Fruit fly (Drosophila melanogaster) whole organism, embryonic: ENCODE data around the gene Alp13.

Source experiments
- Atf3 ChIP-seq: fragments of 200-800 bp; sonication (Bioruptor generic); optimal IDR thresholded peaks from 3 replicates; lab custom pipeline; 2016; ENCODE audit warnings: missing biosample characterization, missing genetic modification characterization
- CG10267 ChIP-seq: fragments of 200-800 bp; sonication (Bioruptor generic); optimal IDR thresholded peaks from 2 replicates; lab custom pipeline; 2018; ENCODE audit warnings: missing biosample characterization, mild to moderate bottlenecking, missing genetic modification characterization, moderate library complexity
- CG11560 ChIP-seq: fragments of 200-800 bp; sonication (Bioruptor generic); IDR thresholded peaks from 3 replicates; pipeline ENCODE4 v1.3.6; 2022; ENCODE audit warnings: missing biosample characterization, missing genetic modification characterization
- CG12071 ChIP-seq: fragments of 200-800 bp; sonication (Bioruptor generic); optimal IDR thresholded peaks from 3 replicates; lab custom pipeline; 2018; ENCODE audit warnings: missing biosample characterization, mild to moderate bottlenecking, missing genetic modification characterization
- CG13287 ChIP-seq: fragments of 200-800 bp; sonication (Bioruptor generic); IDR thresholded peaks from 2 replicates; pipeline ENCODE4 v1.3.6; 2022; ENCODE audit warnings: missing biosample characterization, missing genetic modification characterization; ENCODE audit not compliant: partially characterized antibody
- CG13775 ChIP-seq: fragments of 200-800 bp; sonication (Bioruptor generic); optimal IDR thresholded peaks from 3 replicates; lab custom pipeline; 2017; ENCODE audit warnings: missing biosample characterization, mild to moderate bottlenecking, missing genetic modification characterization
- CG14441 ChIP-seq: fragments of 200-800 bp; sonication (Bioruptor generic); IDR thresholded peaks from 2 replicates; pipeline ENCODE4 v1.3.6; 2022; ENCODE audit warnings: missing biosample characterization, missing genetic modification characterization
- CG15011 ChIP-seq: fragments of 200-800 bp; sonication (Bioruptor generic); optimal IDR thresholded peaks from 3 replicates; lab custom pipeline; 2018; ENCODE audit warnings: missing biosample characterization, mild to moderate bottlenecking, missing genetic modification characterization
- CG1529 ChIP-seq: fragments of 200-800 bp; sonication (Bioruptor generic); optimal IDR thresholded peaks from 3 replicates; lab custom pipeline; 2018; ENCODE audit warnings: missing biosample characterization, missing genetic modification characterization
- CG17359 ChIP-seq: fragments of 200-800 bp; sonication (Bioruptor generic); optimal IDR thresholded peaks from 3 replicates; lab custom pipeline; 2018; ENCODE audit warnings: missing biosample characterization, mild to moderate bottlenecking, missing genetic modification characterization, moderate library complexity
- CG17568 ChIP-seq: fragments of 200-800 bp; sonication (Bioruptor generic); optimal IDR thresholded peaks from 2 replicates; lab custom pipeline; 2018; ENCODE audit warnings: missing biosample characterization, mild to moderate bottlenecking, missing genetic modification characterization, moderate library complexity
- CG18476 ChIP-seq: fragments of 200-800 bp; sonication (Bioruptor generic); optimal IDR thresholded peaks from 2 replicates; lab custom pipeline; 2016; ENCODE audit warnings: missing biosample characterization, mild to moderate bottlenecking, missing genetic modification characterization
- CG30431 ChIP-seq: fragments of 200-800 bp; sonication (Bioruptor generic); optimal IDR thresholded peaks from 2 replicates; lab custom pipeline; 2017; ENCODE audit warnings: missing biosample characterization, missing genetic modification characterization
- CG6654 ChIP-seq: fragments of 200-800 bp; sonication (Bioruptor generic); optimal IDR thresholded peaks from 2 replicates; lab custom pipeline; 2017; ENCODE audit warnings: missing biosample characterization, mild to moderate bottlenecking, missing genetic modification characterization
- CG6689 ChIP-seq: fragments of 200-800 bp; sonication (Bioruptor generic); IDR thresholded peaks from 2 replicates; pipeline ENCODE4 v1.3.6; 2022; ENCODE audit warnings: missing biosample characterization, missing genetic modification characterization
- CG6813 ChIP-seq: fragments of 200-800 bp; sonication (Bioruptor generic); optimal IDR thresholded peaks from 2 replicates; lab custom pipeline; 2017; ENCODE audit warnings: missing biosample characterization, missing genetic modification characterization, mild to moderate bottlenecking, moderate library complexity, missing genetic modification reagents
- CG8388 ChIP-seq: fragments of 200-800 bp; sonication (Bioruptor generic); optimal IDR thresholded peaks from 2 replicates; lab custom pipeline; 2019; ENCODE audit warnings: missing biosample characterization, mild to moderate bottlenecking, missing genetic modification characterization, moderate library complexity
- D19A ChIP-seq: fragments of 200-800 bp; optimal IDR thresholded peaks from 3 replicates; lab custom pipeline; 2019; ENCODE audit warnings: missing biosample characterization, mild to moderate bottlenecking, missing genetic modification characterization, moderate library complexity
- Dad ChIP-seq: fragments of 200-800 bp; sonication (Bioruptor generic); optimal IDR thresholded peaks from 3 replicates; lab custom pipeline; 2016; ENCODE audit warnings: missing biosample characterization, missing genetic modification characterization
- Dbx ChIP-seq: fragments of 200-800 bp; sonication (Bioruptor generic); IDR thresholded peaks from 3 replicates; pipeline ENCODE4 v1.3.6; 2022; ENCODE audit warnings: missing biosample characterization, missing genetic modification characterization
- Dek ChIP-seq: fragments of 200-800 bp; sonication (Bioruptor generic); optimal IDR thresholded peaks from 3 replicates; lab custom pipeline; 2019; ENCODE audit warnings: missing biosample characterization, mild to moderate bottlenecking, missing genetic modification characterization, moderate library complexity
- Ets65A ChIP-seq: fragments of 200-800 bp; sonication (Bioruptor generic); peaks from one replicate; lab custom pipeline; 2016; ENCODE audit warnings: missing biosample characterization, missing genetic modification characterization
- MBD-R2 ChIP-seq: fragments of 200-800 bp; sonication (Bioruptor generic); IDR thresholded peaks from 2 replicates; pipeline ENCODE4 v1.3.6; 2022; ENCODE audit warnings: missing biosample characterization, missing genetic modification characterization
- Mad ChIP-seq: fragments of 200-800 bp; sonication (Bioruptor generic); optimal IDR thresholded peaks from 2 replicates; lab custom pipeline; 2016; ENCODE audit warnings: missing biosample characterization, missing genetic modification characterization
- Nf-YA ChIP-seq: fragments of 200-800 bp; sonication (Bioruptor generic); IDR thresholded peaks from 2 replicates; pipeline ENCODE4 v1.3.6; 2022; ENCODE audit warnings: missing biosample characterization, missing genetic modification characterization
- Rfx ChIP-seq: fragments of 200-800 bp; sonication (Bioruptor generic); IDR thresholded peaks from 2 replicates; pipeline ENCODE4 v1.3.6; 2022; ENCODE audit warnings: missing biosample characterization, missing genetic modification characterization
- Rx ChIP-seq: fragments of 200-800 bp; sonication (Bioruptor generic); IDR thresholded peaks from 2 replicates; pipeline ENCODE4 v1.3.6; 2022; ENCODE audit warnings: missing biosample characterization, missing genetic modification characterization
- aop ChIP-seq: fragments of 200-800 bp; sonication (Bioruptor generic); IDR thresholded peaks from 2 replicates; pipeline ENCODE4 v1.3.6; 2022; ENCODE audit warnings: missing biosample characterization, missing genetic modification characterization
- bigmax ChIP-seq: fragments of 200-800 bp; sonication (Bioruptor generic); optimal IDR thresholded peaks from 2 replicates; lab custom pipeline; 2018; ENCODE audit warnings: missing biosample characterization, mild to moderate bottlenecking, missing genetic modification characterization
- croc ChIP-seq: fragments of 200-800 bp; sonication (Bioruptor generic); conservative IDR thresholded peaks from 3 replicates; pipeline ENCODE4 v1.3.6; 2022; ENCODE audit warnings: missing biosample characterization, missing genetic modification characterization
- da ChIP-seq: fragments of 200-800 bp; sonication (Bioruptor generic); optimal IDR thresholded peaks from 2 replicates; lab custom pipeline; 2016; ENCODE audit warnings: missing biosample characterization, missing genetic modification characterization
- dati ChIP-seq: fragments of 200-800 bp; sonication (Bioruptor generic); IDR thresholded peaks from 2 replicates; pipeline ENCODE4 v1.3.6; 2022; ENCODE audit warnings: missing biosample characterization, missing genetic modification characterization
- exex ChIP-seq: fragments of 200-800 bp; sonication (Bioruptor generic); optimal IDR thresholded peaks from 4 replicates; lab custom pipeline; 2018; ENCODE audit warnings: missing biosample characterization, mild to moderate bottlenecking, missing genetic modification characterization, moderate library complexity
- fd102C ChIP-seq: fragments of 200-800 bp; sonication (Bioruptor generic); optimal IDR thresholded peaks from 2 replicates; lab custom pipeline; 2018; ENCODE audit warnings: missing biosample characterization, mild to moderate bottlenecking, missing genetic modification characterization, moderate library complexity
- fd64A ChIP-seq: fragments of 200-800 bp; sonication (Bioruptor generic); optimal IDR thresholded peaks from 3 replicates; lab custom pipeline; 2018; ENCODE audit warnings: missing biosample characterization, mild to moderate bottlenecking, missing genetic modification characterization
- fd96Cb ChIP-seq: fragments of 200-800 bp; sonication (Bioruptor generic); optimal IDR thresholded peaks from 2 replicates; lab custom pipeline; 2018; ENCODE audit warnings: missing biosample characterization, mild to moderate bottlenecking, missing genetic modification characterization, moderate library complexity
- ftz-f1 ChIP-seq: fragments of 200-800 bp; sonication (Bioruptor generic); optimal IDR thresholded peaks from 2 replicates; lab custom pipeline; 2016; ENCODE audit warnings: missing biosample characterization, missing genetic modification characterization
- her ChIP-seq: fragments of 200-800 bp; sonication (Bioruptor generic); optimal IDR thresholded peaks from 2 replicates; lab custom pipeline; 2016; ENCODE audit warnings: missing biosample characterization, missing genetic modification characterization
- ind ChIP-seq: fragments of 200-800 bp; sonication (Bioruptor generic); optimal IDR thresholded peaks from 3 replicates; lab custom pipeline; 2016; ENCODE audit warnings: missing biosample characterization, missing genetic modification characterization
- kay ChIP-seq: fragments of 200-800 bp; sonication (Bioruptor generic); optimal IDR thresholded peaks from 2 replicates; lab custom pipeline; 2016; ENCODE audit warnings: missing biosample characterization, missing genetic modification characterization
- luna ChIP-seq: fragments of 200-800 bp; sonication (Bioruptor generic); optimal IDR thresholded peaks from 2 replicates; lab custom pipeline; 2016; ENCODE audit warnings: missing biosample characterization, missing genetic modification characterization
- nom ChIP-seq: fragments of 200-800 bp; sonication (Bioruptor generic); optimal IDR thresholded peaks from 2 replicates; lab custom pipeline; 2017; ENCODE audit warnings: missing biosample characterization, missing genetic modification characterization, mild to moderate bottlenecking, moderate library complexity, missing genetic modification reagents
- pan ChIP-seq, 4 experiments: fragments of >200 bp in 3 of 4; fragments of 200-800 bp in 1 of 4; sonication (Bioruptor generic) in 1 of 4; optimal IDR thresholded peaks in 3 of 4; IDR thresholded peaks in 1 of 4; 2 replicates each; pipeline versions ENCODE4 v1.3.6 to Lab custom; 2017 to 2022; ENCODE audit warnings: missing biosample characterization in 2 of 4, missing genetic modification characterization in 2 of 4, mixed read lengths in 1 of 4
- pita ChIP-seq: fragments of 200-800 bp; sonication (Bioruptor generic); optimal IDR thresholded peaks from 2 replicates; lab custom pipeline; 2017; ENCODE audit warnings: missing biosample characterization, mild to moderate bottlenecking, missing genetic modification characterization
- sens-2 ChIP-seq: fragments of 200-800 bp; sonication (Bioruptor generic); IDR thresholded peaks from 2 replicates; pipeline ENCODE4 v1.3.6; 2022; ENCODE audit warnings: missing biosample characterization, missing genetic modification characterization
- sim ChIP-seq: fragments of 200-800 bp; sonication (Bioruptor generic); IDR thresholded peaks from 2 replicates; pipeline ENCODE4 v1.3.6; 2022; ENCODE audit warnings: missing biosample characterization, missing genetic modification characterization
- slp2 ChIP-seq: fragments of 200-800 bp; sonication (Bioruptor generic); optimal IDR thresholded peaks from 2 replicates; lab custom pipeline; 2016; ENCODE audit warnings: missing biosample characterization, missing genetic modification characterization
- tup ChIP-seq: fragments of 200-800 bp; sonication (Bioruptor generic); optimal IDR thresholded peaks from 2 replicates; lab custom pipeline; 2016; ENCODE audit warnings: missing biosample characterization, mild to moderate bottlenecking, missing genetic modification characterization, moderate library complexity

The Alp13 gene

dm6 chr3R:10087206-10087927, 12.2 kb upstream of the Alp13 start (continued):
- TF ChIP-seq tup (GFP tag; lab: Kevin White, UChicago) (no peak), nom (GFP tag; lab: Kevin White, UChicago) (peak; percentile 61), Mad (peak; percentile 56), aop (GFP tag; lab: Robert Waterston, UW) (0 out of 2 replicates have a peak, but pooled peaks have one; percentile 18), kay (peak; percentile 6), her (peak; percentile 69), sim (GFP tag; lab: Robert Waterston, UW) (no peak), CG17568 (GFP tag; lab: Kevin White, UChicago) (peak; percentile 52), CG12071 (GFP tag; lab: Kevin White, UChicago) (peak; percentile 13), CG6654 (GFP tag; lab: Kevin White, UChicago) (peak; percentile 6), Dek (peak; percentile 59), MBD-R2 (peak; percentile 45; the same call in 1 of the 2 replicates), ftz-f1 (GFP tag; lab: Kevin White, UChicago) (peak; percentile 99), fd96Cb (tag; lab: Kevin White, UChicago) (peak; percentile 43), slp2 (peak; percentile 76), ind (GFP tag; lab: Kevin White, UChicago) (peak; percentile 83), bigmax (GFP tag; lab: Kevin White, UChicago) (no peak), CG18476 (GFP tag; lab: Kevin White, UChicago) (no peak), Rfx (GFP tag; lab: Robert Waterston, UW) (peak; percentile 77), luna (GFP tag; lab: Kevin White, UChicago) (peak; percentile 35), CG11560 (tag; lab: Robert Waterston, UW) (0 out of 3 replicates have a peak, but pooled peaks have one; percentile 34), CG17359 (tag; lab: Kevin White, UChicago) (peak; percentile 62), CG1529 (GFP tag; lab: Kevin White, UChicago) (no peak), Rx (GFP tag; lab: Robert Waterston, UW) (peak; percentile 54), dati (GFP tag; lab: Robert Waterston, UW) (0 out of 2 replicates have a peak, but pooled peaks have one; percentile 38), Ets65A (GFP tag; lab: Kevin White, UChicago) (peak; percentile 96), CG30431 (GFP tag; lab: Kevin White, UChicago) (peak; percentile 46), fd64A (GFP tag; lab: Kevin White, UChicago) (no peak), Atf3 (peak; percentile 6), Dad (GFP tag; lab: Kevin White, UChicago) (peak; percentile 47), pan (optimal IDR thresholded peaks at IDR 0.05; lab: Kevin White, UChicago) (no peak), pan (GFP tag; optimal IDR thresholded peaks at IDR 0.05 in 1 of 2, IDR thresholded peaks at IDR 0.05 in 1 of 2) (peak in 1 of 2 experiments; percentile 74), D19A (tag; lab: Kevin White, UChicago) (no peak), sens-2 (peak; percentile 49; the same call in 1 of the 2 replicates), CG8388 (GFP tag; lab: Kevin White, UChicago) (peak; percentile 37), CG6813 (GFP tag; lab: Kevin White, UChicago) (no peak), CG10267 (peak; percentile 20), CG6689 (GFP tag; lab: Robert Waterston, UW) (peak; percentile 78), CG13287 (GFP tag; lab: Robert Waterston, UW) (no peak; the same call in 1 of the 2 replicates), CG15011 (GFP tag; lab: Kevin White, UChicago) (peak; percentile 39), pita (GFP tag; lab: Kevin White, UChicago) (no peak), da (GFP tag; lab: Kevin White, UChicago) (peak; percentile 54), Nf-YA (peak; percentile 54; the same call in 1 of the 2 replicates), croc (GFP tag; lab: Robert Waterston, UW) (peak; percentile 40; the same call in 1 of the 3 replicates), fd102C (no peak), CG13775 (GFP tag; lab: Kevin White, UChicago) (peak; percentile 49), Dbx (GFP tag; lab: Robert Waterston, UW) (peak; percentile 65; the same call in 2 of the 3 replicates), exex (peak; percentile 5), CG14441 (GFP tag; lab: Robert Waterston, UW) (peak; percentile 80)
